Comparison of ENCODE assay signal across 2 fruit fly cellular contexts in the genomic region with DNA sequence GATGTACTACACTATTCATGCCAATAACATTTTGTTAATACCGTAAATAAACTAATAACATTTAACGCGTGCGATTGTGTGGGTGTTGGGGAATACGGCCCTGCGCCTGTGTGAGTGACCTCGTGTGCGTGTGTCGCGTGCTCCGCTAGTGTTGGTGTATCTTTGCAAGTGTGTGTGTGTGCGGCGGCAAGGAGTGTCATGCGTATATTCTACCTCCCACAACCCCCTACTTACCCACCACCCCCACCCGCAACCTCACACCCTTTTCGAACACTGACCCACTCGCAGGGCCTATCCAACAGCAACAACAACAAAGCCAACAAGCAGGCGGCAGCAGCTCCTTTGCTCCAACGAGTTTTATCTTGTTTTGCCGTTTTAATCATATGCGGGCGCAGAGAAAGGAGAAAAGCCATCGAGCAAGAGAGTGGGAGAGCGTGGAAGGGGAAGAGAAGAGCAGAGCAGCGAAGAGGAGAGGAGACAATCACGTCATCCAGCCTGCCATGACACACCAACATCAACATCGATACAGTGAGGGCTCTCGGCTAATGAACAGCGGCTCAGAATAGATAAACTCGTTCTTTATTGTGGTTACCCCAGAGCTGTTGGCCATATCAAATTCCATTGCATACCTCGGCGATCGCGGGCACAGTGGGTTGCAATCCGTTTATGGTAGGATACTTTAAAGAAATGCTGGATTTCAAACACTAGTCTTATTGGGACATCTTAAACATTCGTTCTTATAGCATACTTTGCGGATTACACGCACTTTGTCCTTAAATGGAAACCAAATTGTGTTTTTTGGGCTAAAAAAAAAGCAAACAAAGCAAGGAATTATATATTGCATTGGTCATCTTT.
A peak's percentile ranks its signal among the peaks of the same experiment; 100 is the strongest.
TF ChIP-seq lines count a peak whose summit lies in the region.

No protein-coding gene starts in this region.

TF ChIP-seq in whole organism, embryonic, 481 proteins besides CTCF, POLR2A, EP300 and RAD21 (continued from another document and continues in another):
- TF ChIP-seq pb (GFP tag; optimal IDR thresholded peaks at IDR 0.05; lab: Kevin White, UChicago) = no peak
- TF ChIP-seq cato (GFP tag; optimal IDR thresholded peaks at IDR 0.05; lab: Kevin White, UChicago; ENCODE audit: borderline replicate concordance) = no peak
- no peak for TF ChIP-seq chif (GFP tag; optimal IDR thresholded peaks at IDR 0.05; lab: Kevin White, UChicago)
- no peak for TF ChIP-seq CG8089 (GFP tag; optimal IDR thresholded peaks at IDR 0.05; lab: Kevin White, UChicago)
- no peak for TF ChIP-seq Optix (GFP tag; IDR thresholded peaks at IDR 0.05; lab: Robert Waterston, UW)
- TF ChIP-seq CG15479 (GFP tag; optimal IDR thresholded peaks at IDR 0.05; lab: Kevin White, UChicago) = no peak
- TF ChIP-seq seq (GFP tag; IDR thresholded peaks at IDR 0.05; lab: Robert Waterston, UW) = no peak
- no peak for TF ChIP-seq zen2 (GFP tag; IDR thresholded peaks at IDR 0.05; lab: Robert Waterston, UW; ENCODE audit: partially characterized antibody)
- no peak for TF ChIP-seq CG13296 (GFP tag; optimal IDR thresholded peaks at IDR 0.05; lab: Kevin White, UChicago)
- TF ChIP-seq gcm (GFP tag; optimal IDR thresholded peaks at IDR 0.05; lab: Kevin White, UChicago) = peak; percentile 87
- TF ChIP-seq NC2β (GFP tag; optimal IDR thresholded peaks at IDR 0.05; lab: Kevin White, UChicago) = no peak
- no peak for TF ChIP-seq CG7372 (GFP tag; IDR thresholded peaks at IDR 0.05; lab: Robert Waterston, UW)
- TF ChIP-seq Meics (GFP tag; optimal IDR thresholded peaks at IDR 0.05; lab: Kevin White, UChicago) = peak; percentile 23
- no peak for TF ChIP-seq CG7987 (GFP tag; optimal IDR thresholded peaks at IDR 0.05; lab: Kevin White, UChicago)
- TF ChIP-seq h (optimal IDR thresholded peaks at IDR 0.05; lab: Kevin White, UChicago) = no peak
- no peak for TF ChIP-seq lab (GFP tag; optimal IDR thresholded peaks at IDR 0.05; lab: Kevin White, UChicago)
- TF ChIP-seq CG9797 (GFP tag; optimal IDR thresholded peaks at IDR 0.05; lab: Kevin White, UChicago) = no peak
- TF ChIP-seq CG18476 (GFP tag; optimal IDR thresholded peaks at IDR 0.05; lab: Kevin White, UChicago) = no peak
- peak; percentile 73 for TF ChIP-seq cg (GFP tag; optimal IDR thresholded peaks at IDR 0.05; lab: Kevin White, UChicago)
- TF ChIP-seq CG31388 (GFP tag; optimal IDR thresholded peaks at IDR 0.05; lab: Kevin White, UChicago) = no peak
- no peak for TF ChIP-seq CG8924 (tag; optimal IDR thresholded peaks at IDR 0.05; lab: Kevin White, UChicago)
- TF ChIP-seq CG14965 (GFP tag; optimal IDR thresholded peaks at IDR 0.05; lab: Kevin White, UChicago; ENCODE audit: borderline replicate concordance) = no peak
- TF ChIP-seq Xbp1 (GFP tag; optimal IDR thresholded peaks at IDR 0.05; lab: Kevin White, UChicago) = no peak
- no peak for TF ChIP-seq tna (GFP tag; IDR thresholded peaks at IDR 0.05; lab: Robert Waterston, UW; ENCODE audit: partially characterized antibody)
- TF ChIP-seq CG10431 (GFP tag; optimal IDR thresholded peaks at IDR 0.05; lab: Kevin White, UChicago) = no peak
- no peak for TF ChIP-seq bcd (GFP tag; optimal IDR thresholded peaks at IDR 0.05; lab: Kevin White, UChicago)
- peak; percentile 87 for TF ChIP-seq grau (tag; optimal IDR thresholded peaks at IDR 0.05; lab: Kevin White, UChicago)
- no peak for TF ChIP-seq CG1024 (GFP tag; IDR thresholded peaks at IDR 0.05; lab: Robert Waterston, UW)
- no peak for TF ChIP-seq MTF-1 (GFP tag; optimal IDR thresholded peaks at IDR 0.05; lab: Kevin White, UChicago; ENCODE audit: borderline replicate concordance)
- TF ChIP-seq Med (GFP tag; lab: Kevin White, UChicago) = peak; percentile 68
- peak; percentile 81 for TF ChIP-seq Elba2 (GFP tag; optimal IDR thresholded peaks at IDR 0.05; lab: Kevin White, UChicago)
- no peak for TF ChIP-seq knrl (GFP tag; IDR thresholded peaks at IDR 0.05; lab: Robert Waterston, UW; ENCODE audit: partially characterized antibody)
- TF ChIP-seq CG10959 (GFP tag; IDR thresholded peaks at IDR 0.05; lab: Robert Waterston, UW) = no peak
- TF ChIP-seq gsb (GFP tag; IDR thresholded peaks at IDR 0.05; lab: Robert Waterston, UW) = no peak
- TF ChIP-seq eve (GFP tag; optimal IDR thresholded peaks at IDR 0.05; lab: Kevin White, UChicago) = no peak
- peak; percentile 3 for TF ChIP-seq CG18599 (GFP tag; optimal IDR thresholded peaks at IDR 0.05; lab: Kevin White, UChicago)
- no peak for TF ChIP-seq CG11247 (GFP tag; IDR thresholded peaks at IDR 0.05; lab: Robert Waterston, UW)
- TF ChIP-seq mirr (GFP tag; optimal IDR thresholded peaks at IDR 0.05; lab: Kevin White, UChicago) = peak; percentile 44
- TF ChIP-seq CG12071 (GFP tag; optimal IDR thresholded peaks at IDR 0.05; lab: Kevin White, UChicago) = no peak
- TF ChIP-seq Taf1 (GFP tag; IDR thresholded peaks at IDR 0.05; lab: Robert Waterston, UW) = no peak; the same call in 1 of the 2 replicates
- TF ChIP-seq rib (GFP tag; IDR thresholded peaks at IDR 0.05; lab: Robert Waterston, UW) = no peak
- TF ChIP-seq Ada2b (GFP tag; IDR thresholded peaks at IDR 0.05; lab: Robert Waterston, UW) = 0 out of 2 replicates have a peak, but pooled peaks have one; percentile 13
- peak; percentile 36; the same call in 1 of the 2 replicates for TF ChIP-seq CG9932 (GFP tag; IDR thresholded peaks at IDR 0.05; lab: Robert Waterston, UW)
- no peak for TF ChIP-seq Dp (GFP tag; optimal IDR thresholded peaks at IDR 0.05; lab: Kevin White, UChicago)
- TF ChIP-seq CG14710 (tag; optimal IDR thresholded peaks at IDR 0.05; lab: Kevin White, UChicago) = no peak
- no peak for TF ChIP-seq CG1647 (GFP tag; optimal IDR thresholded peaks at IDR 0.05; lab: Kevin White, UChicago)
- peak; percentile 41 for TF ChIP-seq CG6813 (GFP tag; optimal IDR thresholded peaks at IDR 0.05; lab: Kevin White, UChicago)
- TF ChIP-seq CG11723 (GFP tag; optimal IDR thresholded peaks at IDR 0.05; lab: Kevin White, UChicago) = no peak
- TF ChIP-seq vvl (GFP tag; IDR thresholded peaks at IDR 0.05; lab: Robert Waterston, UW) = no peak
- TF ChIP-seq maf-S (GFP tag; optimal IDR thresholded peaks at IDR 0.05; lab: Kevin White, UChicago) = no peak
- TF ChIP-seq yki (optimal IDR thresholded peaks at IDR 0.05; lab: Kevin White, UChicago) = peak; percentile 34
- TF ChIP-seq Sox100B (GFP tag; optimal IDR thresholded peaks at IDR 0.05; lab: Kevin White, UChicago) = peak; percentile 9
- TF ChIP-seq Dek (tag; optimal IDR thresholded peaks at IDR 0.05; lab: Kevin White, UChicago) = no peak
- no peak for TF ChIP-seq fd102C (GFP tag; optimal IDR thresholded peaks at IDR 0.05; lab: Kevin White, UChicago)
- TF ChIP-seq Dbx (GFP tag; IDR thresholded peaks at IDR 0.05; lab: Robert Waterston, UW) = peak; percentile 42; the same call in 1 of the 3 replicates
- no peak for TF ChIP-seq pros (GFP tag; optimal IDR thresholded peaks at IDR 0.05; lab: Kevin White, UChicago)
- TF ChIP-seq bbx (GFP tag; IDR thresholded peaks at IDR 0.05; lab: Robert Waterston, UW; ENCODE audit: partially characterized antibody) = no peak
- no peak for TF ChIP-seq ap (GFP tag; IDR thresholded peaks at IDR 0.05; lab: Robert Waterston, UW)
- TF ChIP-seq peb (GFP tag; IDR thresholded peaks at IDR 0.05; lab: Robert Waterston, UW) = no peak
- TF ChIP-seq dan (GFP tag; IDR thresholded peaks at IDR 0.05; lab: Robert Waterston, UW) = no peak
- TF ChIP-seq pnt (GFP tag; optimal IDR thresholded peaks at IDR 0.05; lab: Kevin White, UChicago) = no peak
- TF ChIP-seq CG13894 (tag; optimal IDR thresholded peaks at IDR 0.05; lab: Kevin White, UChicago) = peak; percentile 59

TF ChIP-seq in whole organism, prepupa, 60 proteins besides CTCF, POLR2A, EP300 and RAD21 (continued from another document):
- TF ChIP-seq salr (GFP tag; optimal IDR thresholded peaks at IDR 0.05; lab: Kevin White, UChicago) (peak in 1 of 2 experiments; percentile 6), CG32006 (GFP tag; optimal IDR thresholded peaks at IDR 0.05; lab: Kevin White, UChicago) (peak; percentile 64), Ets21C (GFP tag; optimal IDR thresholded peaks at IDR 0.05; lab: Kevin White, UChicago) (no peak), CG31627 (GFP tag; optimal IDR thresholded peaks at IDR 0.05; lab: Kevin White, UChicago) (peak; percentile 2), dac (GFP tag; optimal IDR thresholded peaks at IDR 0.05; lab: Kevin White, UChicago) (no peak), Sox14 (GFP tag; optimal IDR thresholded peaks at IDR 0.05; lab: Kevin White, UChicago) (peak; percentile 2), svp (GFP tag; lab: Kevin White, UChicago) (peak; percentile 32), CG3919 (GFP tag; optimal IDR thresholded peaks at IDR 0.05; lab: Kevin White, UChicago) (no peak), CG7368 (GFP tag; optimal IDR thresholded peaks at IDR 0.05; lab: Kevin White, UChicago) (peak; percentile 32), CG4318 (GFP tag; optimal IDR thresholded peaks at IDR 0.05; lab: Kevin White, UChicago) (peak; percentile 9)
